Fruit fly (Drosophila melanogaster) whole organism, embryonic: ENCODE data around the gene CG10845.

Experiments used
- ATbp ChIP-seq: fragments of 200-800 bp; sonication (Bioruptor generic); optimal IDR thresholded peaks from 2 replicates; lab custom pipeline; 2017; ENCODE audit warnings: missing biosample characterization, mild to moderate bottlenecking, missing genetic modification characterization, missing genetic modification reagents
- CG11723 ChIP-seq: fragments of 200-800 bp; sonication (Bioruptor generic); optimal IDR thresholded peaks from 2 replicates; lab custom pipeline; 2017; ENCODE audit warnings: missing biosample characterization, mild to moderate bottlenecking, missing genetic modification characterization
- Camta ChIP-seq: fragments of 200-800 bp; sonication (Bioruptor generic); optimal IDR thresholded peaks from 2 replicates; lab custom pipeline; 2016; ENCODE audit warnings: missing biosample characterization, missing genetic modification characterization
- Dref ChIP-seq: fragments of 200-800 bp; sonication (Bioruptor generic); IDR thresholded peaks from 2 replicates; pipeline ENCODE4 v1.3.6; 2022; ENCODE audit warnings: missing biosample characterization, missing genetic modification characterization
- Hmr ChIP-seq: fragments of 200-800 bp; sonication (Bioruptor generic); optimal IDR thresholded peaks from 3 replicates; lab custom pipeline; 2017; ENCODE audit warnings: mild to moderate bottlenecking, missing biosample characterization, missing genetic modification reagents, missing genetic modification characterization
- Trl ChIP-seq, 3 experiments: fragments of >200 bp in 2 of 3; fragments of 200-800 bp in 1 of 3; sonication (Bioruptor generic) in 1 of 3; optimal IDR thresholded peaks; 2 replicates in 1 of 3; 3 replicates in 2 of 3; lab custom pipeline; 2016 to 2017; ENCODE audit warnings: missing biosample characterization in 1 of 3, missing genetic modification characterization in 1 of 3

- no peak for TF ChIP-seq CG11723 (GFP tag; lab: Kevin White, UChicago)
- TF ChIP-seq Camta (GFP tag; lab: Kevin White, UChicago): no peak
- no peak for TF ChIP-seq ATbp (GFP tag; lab: Kevin White, UChicago)
- TF ChIP-seq Hmr (GFP tag; lab: Kevin White, UChicago): no peak
- no peak for TF ChIP-seq Dref (GFP tag; lab: Robert Waterston, UW)
- TF ChIP-seq Trl (optimal IDR thresholded peaks at IDR 0.05; lab: Kevin White, UChicago): no peak
- TF ChIP-seq Trl (GFP tag; optimal IDR thresholded peaks at IDR 0.05; lab: Kevin White, UChicago): no peak
Measured at dm6 chr3R:24851429-24851828, 49.5 kb upstream of the CG10845 start, which contains the start of gene Nct.
